Worm (Caenorhabditis elegans) whole organism, L4 larva: ENCODE data around the gene Y51A2A.6.

ENCODE experiments used
- Y5F2A.4 ChIP-seq: fragments of 200-800 bp; sonication (Bioruptor generic); optimal IDR thresholded peaks from 2 replicates; lab custom pipeline; 2018; ENCODE audit warnings: mild to moderate bottlenecking, missing genetic modification characterization, missing compliant biosample characterization
- ama-1 ChIP-seq: fragments of 150-350 bp; optimal IDR thresholded peaks from 2 replicates; lab custom pipeline; 2014; ENCODE audit warnings: inconsistent platforms, mixed read lengths
- ceh-44 ChIP-seq: fragments of 200-800 bp; sonication (Bioruptor generic); IDR thresholded peaks from 2 replicates; pipeline ENCODE4 v1.3.6; 2022; ENCODE audit warnings: missing genetic modification reagents, missing genetic modification characterization, missing compliant biosample characterization
- ces-1 ChIP-seq: fragments of 150-350 bp; sonication (generic microtip); optimal IDR thresholded peaks from 4 replicates; lab custom pipeline; 2014; ENCODE audit warnings: missing biosample characterization, missing genetic modification reagents, missing genetic modification characterization
- daf-16 ChIP-seq, 3 experiments: sonication (generic microtip); optimal IDR thresholded peaks; 2 replicates each; lab custom pipeline; 2016 to 2017; ENCODE audit warnings: missing genetic modification characterization in 3 of 3, missing genetic modification reagents in 3 of 3, mild to moderate bottlenecking in 2 of 3, missing compliant biosample characterization in 2 of 3, missing biosample characterization in 1 of 3, moderate library complexity in 1 of 3
- egl-27 ChIP-seq: sonication (generic microtip); optimal IDR thresholded peaks from 3 replicates; lab custom pipeline; 2017; ENCODE audit warnings: missing biosample characterization, missing genetic modification reagents, missing genetic modification characterization
- gei-8 ChIP-seq: fragments of 200-800 bp; sonication (Bioruptor generic); optimal IDR thresholded peaks from 2 replicates; lab custom pipeline; 2018; ENCODE audit warnings: mild to moderate bottlenecking, missing genetic modification characterization, missing compliant biosample characterization
- nhr-10 ChIP-seq: fragments of 150-350 bp; optimal IDR thresholded peaks from 2 replicates; lab custom pipeline; 2014; ENCODE audit warnings: missing biosample characterization, missing genetic modification characterization
- zip-11 ChIP-seq: fragments of 200-800 bp; sonication (Bioruptor generic); IDR thresholded peaks from 2 replicates; pipeline ENCODE4 v1.3.6; 2022; ENCODE audit warnings: missing genetic modification characterization, missing compliant biosample characterization

ce11 chrV:18282597-18282996, 19.9 kb upstream of the Y51A2A.6 start, which contains the start of gene clec-247:
- no peak for TF ChIP-seq zip-11
- no peak for TF ChIP-seq ama-1 (lab: Kevin White, UChicago)
- TF ChIP-seq daf-16 (GFP tag; optimal IDR thresholded peaks at IDR 0.05; lab: Kevin White, UChicago) = no peak
- TF ChIP-seq daf-16 (tag; optimal IDR thresholded peaks at IDR 0.05; lab: Kevin White, UChicago) = no peak
- no peak for TF ChIP-seq ces-1
- no peak for TF ChIP-seq Y5F2A.4 (GFP tag; lab: Kevin White, UChicago)
- no peak for TF ChIP-seq gei-8 (GFP tag; lab: Kevin White, UChicago)
- TF ChIP-seq egl-27 (tag; lab: Kevin White, UChicago) = no peak
- TF ChIP-seq nhr-10 (tag; lab: Kevin White, UChicago) = no peak
- no peak for TF ChIP-seq ceh-44 (GFP tag; lab: Robert Waterston, UW)
